Worm (Caenorhabditis elegans) whole organism, young adult: ENCODE measurements around the gene syx-16.

ENCODE experiments used
- ama-1 ChIP-seq, 3 experiments: fragments of 150-350 bp in 1 of 3; sonication (generic microtip) in 2 of 3; optimal IDR thresholded peaks; 2 replicates each; lab custom pipeline; 2014 to 2018; ENCODE audit warnings: missing biosample characterization in 2 of 3, missing genetic modification characterization in 2 of 3, missing genetic modification reagents in 2 of 3
- attf-5 ChIP-seq: fragments of 200-800 bp; sonication (Bioruptor generic); optimal IDR thresholded peaks from 2 replicates; lab custom pipeline; 2018; ENCODE audit warnings: mild to moderate bottlenecking, missing genetic modification characterization, missing compliant biosample characterization
- ceh-58 ChIP-seq: fragments of 200-800 bp; sonication (Bioruptor generic); IDR thresholded peaks from 2 replicates; pipeline ENCODE4 v1.3.6; 2022; ENCODE audit warnings: missing genetic modification characterization, missing compliant biosample characterization
- dpl-1 ChIP-seq: fragments of 150-350 bp; optimal IDR thresholded peaks from 2 replicates; lab custom pipeline; 2014; ENCODE audit warnings: missing biosample characterization, missing genetic modification reagents, missing genetic modification characterization
- egl-18 ChIP-seq: fragments of 200-800 bp; sonication (Bioruptor generic); IDR thresholded peaks from 2 replicates; pipeline ENCODE4 v1.3.6; 2022; ENCODE audit warnings: missing genetic modification reagents, missing genetic modification characterization, missing compliant biosample characterization
- egl-44 ChIP-seq: fragments of 200-800 bp; sonication (Bioruptor generic); IDR thresholded peaks from 2 replicates; pipeline ENCODE4 v1.3.6; 2022; ENCODE audit warnings: missing genetic modification reagents, missing genetic modification characterization, missing compliant biosample characterization
- him-1 ChIP-seq: sonication (generic microtip); optimal IDR thresholded peaks from 2 replicates; lab custom pipeline; 2016; ENCODE audit warnings: missing genotype, missing genetic modification reagents, missing genetic modification characterization, missing compliant biosample characterization
- lin-26 ChIP-seq: fragments of 200-800 bp; sonication (Bioruptor generic); IDR thresholded peaks from 2 replicates; pipeline ENCODE4 v1.3.6; 2022; ENCODE audit warnings: missing genetic modification reagents, missing genetic modification characterization, missing compliant biosample characterization
- lin-40 ChIP-seq: sonication (generic microtip); optimal IDR thresholded peaks from 2 replicates; lab custom pipeline; 2016; ENCODE audit warnings: missing genetic modification characterization, mild to moderate bottlenecking, missing compliant biosample characterization, missing genotype, missing genetic modification reagents
- mxl-1 ChIP-seq: sonication (generic microtip); optimal IDR thresholded peaks from 2 replicates; lab custom pipeline; 2016; ENCODE audit warnings: missing genetic modification characterization, missing compliant biosample characterization
- unc-130 ChIP-seq: sonication (generic microtip); optimal IDR thresholded peaks from 2 replicates; lab custom pipeline; 2016; ENCODE audit warnings: missing genetic modification reagents, missing genetic modification characterization, missing compliant biosample characterization
- ztf-18 ChIP-seq: sonication (generic microtip); optimal IDR thresholded peaks from 2 replicates; lab custom pipeline; 2016; ENCODE audit warnings: missing genotype, mild to moderate bottlenecking, missing genetic modification characterization, missing compliant biosample characterization

ce11 chrIII:5234312-5234711 lies 25.4 kb upstream of the syx-16 start, which contains the start of gene mrps-26:
- TF ChIP-seq egl-44 (GFP tag; lab: Robert Waterston, UW) (no peak), him-1 (tag; lab: Kevin White, UChicago) (no peak), egl-18 (GFP tag; lab: Robert Waterston, UW) (no peak), lin-40 (tag; lab: Kevin White, UChicago) (no peak), mxl-1 (tag; lab: Kevin White, UChicago) (no peak), dpl-1 (GFP tag; lab: Kevin White, UChicago) (no peak), attf-5 (GFP tag; lab: Kevin White, UChicago) (no peak), unc-130 (GFP tag; lab: Kevin White, UChicago) (no peak), ceh-58 (GFP tag; lab: Robert Waterston, UW) (no peak), lin-26 (GFP tag; lab: Robert Waterston, UW) (no peak), ama-1 (optimal IDR thresholded peaks at IDR 0.05; lab: Kevin White, UChicago) (no peak), ama-1 (GFP tag; optimal IDR thresholded peaks at IDR 0.05; lab: Kevin White, UChicago) (no peak), ztf-18 (tag; lab: Kevin White, UChicago) (no peak)
